Fruit fly (Drosophila melanogaster): ENCODE data around the gene ex.

Gene ex

DNA sequence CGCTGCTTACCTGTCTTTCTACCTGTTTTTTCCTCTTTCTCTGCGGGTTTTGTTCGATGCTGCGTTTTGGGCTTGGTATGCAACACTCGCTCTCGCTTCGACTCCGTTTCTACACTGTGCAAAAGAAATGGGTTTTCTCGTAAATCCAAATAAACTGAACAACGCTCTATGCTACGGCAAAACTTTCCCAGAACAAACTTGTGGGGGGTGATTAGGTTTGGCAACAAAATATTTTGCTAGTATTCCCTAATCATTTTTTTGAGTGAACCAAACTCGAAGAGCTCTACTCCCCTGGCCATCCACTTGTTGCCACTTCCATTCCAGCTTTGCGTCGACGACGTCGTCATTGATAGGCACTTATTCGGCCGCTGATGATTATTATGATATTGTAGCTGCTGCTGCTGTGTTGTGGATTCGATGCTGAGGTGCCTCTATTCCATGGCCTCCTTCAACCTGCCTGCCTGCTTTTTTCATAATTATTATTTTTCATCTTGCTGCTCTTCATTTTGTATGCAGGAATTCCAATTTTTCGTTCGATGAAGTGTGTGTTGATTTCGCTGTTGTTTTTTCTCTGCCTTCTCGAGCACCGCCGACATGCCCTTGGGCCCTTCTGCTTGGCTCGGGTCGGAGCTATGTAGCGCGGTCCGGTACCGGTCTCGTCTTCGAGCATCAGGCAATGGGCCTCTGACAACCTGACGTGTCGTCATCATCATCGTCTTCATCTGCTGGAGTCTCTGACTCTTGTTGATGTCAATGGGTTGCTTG is 11.1 kb downstream of the ex start (continued):
- peak; percentile 74 for TF ChIP-seq seq (GFP tag; IDR thresholded peaks at IDR 0.05)
- TF ChIP-seq gsb-n (tag; optimal IDR thresholded peaks at IDR 0.05): peak; percentile 86
- peak; percentile 56 for TF ChIP-seq odd (GFP tag; optimal IDR thresholded peaks at IDR 0.05)
- peak; percentile 42 for TF ChIP-seq CG17186 (GFP tag; optimal IDR thresholded peaks at IDR 0.05)
- no peak for TF ChIP-seq CG4328 (GFP tag; optimal IDR thresholded peaks at IDR 0.05)
- peak; percentile 45 for TF ChIP-seq Nf-YB (GFP tag; optimal IDR thresholded peaks at IDR 0.05)
- no peak for TF ChIP-seq ash1 (GFP tag; optimal IDR thresholded peaks at IDR 0.05)
- TF ChIP-seq CG8765 (GFP tag; IDR thresholded peaks at IDR 0.05): peak; percentile 84
- TF ChIP-seq CG18476 (GFP tag; optimal IDR thresholded peaks at IDR 0.05): peak; percentile 53
- TF ChIP-seq CkIIα-i1 (GFP tag; IDR thresholded peaks at IDR 0.05): no peak
- peak; percentile 75 for TF ChIP-seq Lim3 (GFP tag; IDR thresholded peaks at IDR 0.05)
- peak; percentile 87 for TF ChIP-seq CG31441 (GFP tag; IDR thresholded peaks at IDR 0.05)
- peak; percentile 50 for TF ChIP-seq tx (GFP tag; optimal IDR thresholded peaks at IDR 0.05)
- peak; percentile 92 for TF ChIP-seq CG2712 (tag; optimal IDR thresholded peaks at IDR 0.05)
- TF ChIP-seq gro (GFP tag; optimal IDR thresholded peaks at IDR 0.05): no peak
- no peak for TF ChIP-seq sug (tag; optimal IDR thresholded peaks at IDR 0.05)
- TF ChIP-seq az2 (GFP tag; optimal IDR thresholded peaks at IDR 0.05): peak; percentile 86
- no peak for TF ChIP-seq CG8478 (optimal IDR thresholded peaks at IDR 0.05)
- no peak for TF ChIP-seq twi (tag; optimal IDR thresholded peaks at IDR 0.05)
- peak; percentile 83 for TF ChIP-seq Ptx1 (GFP tag; IDR thresholded peaks at IDR 0.05)
- no peak for TF ChIP-seq insv (GFP tag; optimal IDR thresholded peaks at IDR 0.05)
- TF ChIP-seq al (GFP tag; IDR thresholded peaks at IDR 0.05): no peak
- no peak for TF ChIP-seq HLH4C (GFP tag; IDR thresholded peaks at IDR 0.05; ENCODE audit: partially characterized antibody)
- no peak for TF ChIP-seq CG13894 (tag; optimal IDR thresholded peaks at IDR 0.05)
- TF ChIP-seq Atf6 (GFP tag; IDR thresholded peaks at IDR 0.05): no peak
- TF ChIP-seq btn (GFP tag; optimal IDR thresholded peaks at IDR 0.05): peak; percentile 81
- peak; percentile 87 for TF ChIP-seq pum (GFP tag; optimal IDR thresholded peaks at IDR 0.05)
- no peak for TF ChIP-seq zen2 (GFP tag; IDR thresholded peaks at IDR 0.05; ENCODE audit: partially characterized antibody)
- TF ChIP-seq slp2 (GFP tag; optimal IDR thresholded peaks at IDR 0.05): peak; percentile 83
- peak; percentile 75 for TF ChIP-seq CG7556 (GFP tag; optimal IDR thresholded peaks at IDR 0.05)
- TF ChIP-seq rib (GFP tag; IDR thresholded peaks at IDR 0.05): 0 out of 2 replicates have a peak, but pooled peaks have one; percentile 34
- peak; percentile 88 to 89 for TF ChIP-seq bsh (GFP tag; optimal IDR thresholded peaks at IDR 0.05)
- TF ChIP-seq CG1603 (tag; optimal IDR thresholded peaks at IDR 0.05): peak; percentile 96
- no peak for TF ChIP-seq Tbp (GFP tag; optimal IDR thresholded peaks at IDR 0.05)
- peak; percentile 31 for TF ChIP-seq Hmr (GFP tag; optimal IDR thresholded peaks at IDR 0.05)
- TF ChIP-seq zen (tag; optimal IDR thresholded peaks at IDR 0.05): peak; percentile 82
- TF ChIP-seq D19B (GFP tag; optimal IDR thresholded peaks at IDR 0.05): no peak
- TF ChIP-seq CG2129 (GFP tag; IDR thresholded peaks at IDR 0.05; ENCODE audit: partially characterized antibody): no peak
- no peak for TF ChIP-seq schlank (tag; optimal IDR thresholded peaks at IDR 0.05)
- no peak for TF ChIP-seq disco-r (GFP tag; optimal IDR thresholded peaks at IDR 0.05)
- no peak for TF ChIP-seq Trl (optimal IDR thresholded peaks at IDR 0.05)
- TF ChIP-seq Trl (GFP tag; optimal IDR thresholded peaks at IDR 0.05): peak; percentile 86
- TF ChIP-seq Ets97D (GFP tag; optimal IDR thresholded peaks at IDR 0.05): peak; percentile 43
- peak; percentile 35; the same call in 1 of the 2 replicates for TF ChIP-seq dimm (GFP tag; IDR thresholded peaks at IDR 0.05)
- TF ChIP-seq NK7.1 (GFP tag; optimal IDR thresholded peaks at IDR 0.05): peak; percentile 44
- TF ChIP-seq CG9215 (GFP tag; IDR thresholded peaks at IDR 0.05): peak; percentile 27; the same call in 1 of the 2 replicates
- TF ChIP-seq vnd (GFP tag; IDR thresholded peaks at IDR 0.05; ENCODE audit: partially characterized antibody): no peak
- peak; percentile 63 for TF ChIP-seq CG4360 (GFP tag; IDR thresholded peaks at IDR 0.05)
- no peak for TF ChIP-seq yki (optimal IDR thresholded peaks at IDR 0.05)
- TF ChIP-seq Drgx (GFP tag; IDR thresholded peaks at IDR 0.05): peak; percentile 91
- peak; percentile 12 for TF ChIP-seq TFAM (GFP tag; optimal IDR thresholded peaks at IDR 0.05)
